Fruit fly (Drosophila melanogaster): ENCODE results near the gene CG7634.
A peak's percentile ranks its signal among the peaks of the same experiment; 100 is the strongest.

- TF ChIP-seq ovo (GFP tag; optimal IDR thresholded peaks at IDR 0.05) (no peak), Crg-1 (GFP tag; optimal IDR thresholded peaks at IDR 0.05) (no peak), CG1620 (GFP tag; optimal IDR thresholded peaks at IDR 0.05) (peak; percentile 74), CG7045 (GFP tag; optimal IDR thresholded peaks at IDR 0.05) (peak; percentile 59), Clk (GFP tag; optimal IDR thresholded peaks at IDR 0.05) (peak; percentile 43)
These were observed 3.7 kb downstream of the CG7634 start, which contains the start of the genes CRIF and SMC5 for dm6 chr3L:21568848-21569372.

Data from whole organism, adult.